Fruit fly (Drosophila melanogaster): Measurements from ENCODE around the gene JMJD6.
A peak's percentile ranks its signal among the peaks of the same experiment; 100 is the strongest.

Gene JMJD6

DNA sequence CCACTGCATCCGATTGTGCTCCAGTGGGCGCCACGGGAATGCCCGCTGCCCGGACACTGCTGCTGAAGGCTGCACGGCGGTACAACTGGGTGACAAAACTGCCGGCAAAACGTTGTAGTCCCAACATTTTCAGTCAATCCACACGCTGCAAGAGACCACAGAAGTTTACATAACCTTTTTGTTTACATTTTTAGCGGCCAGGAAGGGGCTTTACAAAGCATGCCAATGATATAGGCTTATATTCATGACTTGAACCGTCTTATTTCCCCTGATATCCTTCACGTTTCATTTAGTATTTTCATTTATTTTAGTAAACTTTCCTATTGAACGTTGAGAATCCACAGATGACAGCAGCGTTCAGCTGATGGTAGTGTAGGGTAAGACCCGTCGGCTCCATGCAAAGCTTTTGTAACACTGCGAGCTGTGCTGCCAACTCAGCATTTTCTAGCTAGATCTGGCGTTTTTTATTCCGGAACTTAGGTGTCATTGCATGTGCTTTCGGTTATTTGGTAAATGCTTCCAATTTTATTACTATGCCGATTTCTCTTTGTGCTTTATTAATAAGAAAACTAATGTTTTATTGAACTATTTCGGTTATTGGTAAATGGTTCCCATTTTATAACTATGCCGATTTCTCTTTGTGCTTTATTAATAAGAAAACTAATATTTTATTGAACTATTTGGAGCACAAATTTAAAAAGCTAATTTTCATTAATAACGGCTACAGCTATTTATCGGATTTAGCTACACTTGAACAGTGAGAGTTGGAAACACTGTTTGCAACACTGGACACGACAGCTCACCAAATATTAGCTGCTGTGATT lies 48.6 kb upstream of the JMJD6 start, which contains the start of the genes CG13850 and lqfR (continued):
- peak; percentile 28 for TF ChIP-seq MESR4 (GFP tag; optimal IDR thresholded peaks at IDR 0.05)
- TF ChIP-seq CG9727 (GFP tag; optimal IDR thresholded peaks at IDR 0.05), result peak; percentile 77
- no peak for TF ChIP-seq CG4707 (GFP tag; optimal IDR thresholded peaks at IDR 0.05)
- TF ChIP-seq Pdp1 (GFP tag; optimal IDR thresholded peaks at IDR 0.05), result peak; percentile 80 to 90
- TF ChIP-seq CG8924 (tag; optimal IDR thresholded peaks at IDR 0.05), result peak; percentile 63
- peak; percentile 8 for TF ChIP-seq psq (GFP tag; optimal IDR thresholded peaks at IDR 0.05)
- peak; percentile 60 for TF ChIP-seq Bdp1 (GFP tag; optimal IDR thresholded peaks at IDR 0.05)
- peak; percentile 54 for TF ChIP-seq emc (GFP tag; optimal IDR thresholded peaks at IDR 0.05)
- peak; percentile 84 to 88 for TF ChIP-seq dpn (GFP tag; optimal IDR thresholded peaks at IDR 0.05)
- peak; percentile 68 for TF ChIP-seq odd (GFP tag; optimal IDR thresholded peaks at IDR 0.05)
- peak; percentile 17 for TF ChIP-seq corto (GFP tag; optimal IDR thresholded peaks at IDR 0.05)
- 0 out of 2 replicates have a peak, but pooled peaks have one; percentile 18 for TF ChIP-seq Oaz (GFP tag; IDR thresholded peaks at IDR 0.05)
- TF ChIP-seq CG11456 (GFP tag; IDR thresholded peaks at IDR 0.05), result peak; percentile 65
- peak; percentile 89 for TF ChIP-seq CG18476 (GFP tag; optimal IDR thresholded peaks at IDR 0.05)
- no peak for TF ChIP-seq CG7271 (tag; optimal IDR thresholded peaks at IDR 0.05)
- TF ChIP-seq Sox100B (GFP tag; optimal IDR thresholded peaks at IDR 0.05), result peak; percentile 82
- peak; percentile 69 for TF ChIP-seq NFAT (GFP tag; IDR thresholded peaks at IDR 0.05)
- TF ChIP-seq mam (GFP tag; optimal IDR thresholded peaks at IDR 0.05), result peak; percentile 85
- TF ChIP-seq fd3F (GFP tag; optimal IDR thresholded peaks at IDR 0.05), result peak; percentile 38
- TF ChIP-seq Fer2 (tag; optimal IDR thresholded peaks at IDR 0.05), result peak; percentile 22
- no peak for TF ChIP-seq danr (GFP tag; IDR thresholded peaks at IDR 0.05)
- no peak for TF ChIP-seq ash1 (GFP tag; optimal IDR thresholded peaks at IDR 0.05)
- TF ChIP-seq CG11504 (tag; optimal IDR thresholded peaks at IDR 0.05), result no peak
- TF ChIP-seq HLH54F (GFP tag; optimal IDR thresholded peaks at IDR 0.05), result peak; percentile 90
- TF ChIP-seq vvl (GFP tag; IDR thresholded peaks at IDR 0.05), result no peak; the same call in 1 of the 2 replicates
- no peak for TF ChIP-seq mirr (GFP tag; optimal IDR thresholded peaks at IDR 0.05)
- TF ChIP-seq CG8478 (optimal IDR thresholded peaks at IDR 0.05), result no peak
- TF ChIP-seq CG15696 (tag; optimal IDR thresholded peaks at IDR 0.05), result peak; percentile 51
- no peak for TF ChIP-seq CG11695 (GFP tag; IDR thresholded peaks at IDR 0.05)
- TF ChIP-seq seq (GFP tag; IDR thresholded peaks at IDR 0.05), result no peak
- TF ChIP-seq Xbp1 (GFP tag; optimal IDR thresholded peaks at IDR 0.05), result peak; percentile 84
- TF ChIP-seq CG7928 (GFP tag; optimal IDR thresholded peaks at IDR 0.05), result peak; percentile 22
- TF ChIP-seq gem (tag; optimal IDR thresholded peaks at IDR 0.05), result no peak
- TF ChIP-seq caup (GFP tag; optimal IDR thresholded peaks at IDR 0.05; ENCODE audit: severe bottlenecking), result peak; percentile 80
- no peak for TF ChIP-seq amos (GFP tag; IDR thresholded peaks at IDR 0.05; ENCODE audit: partially characterized antibody)
- no peak for TF ChIP-seq CG6791 (GFP tag; IDR thresholded peaks at IDR 0.05; ENCODE audit: partially characterized antibody)
- TF ChIP-seq unc-4 (GFP tag; IDR thresholded peaks at IDR 0.05; ENCODE audit: partially characterized antibody), result no peak
- no peak for TF ChIP-seq CkIIα-i1 (GFP tag; IDR thresholded peaks at IDR 0.05)
- TF ChIP-seq Ada2b (GFP tag; IDR thresholded peaks at IDR 0.05), result no peak; the same call in 1 of the 2 replicates
- TF ChIP-seq CG16813 (GFP tag; IDR thresholded peaks at IDR 0.05; ENCODE audit: partially characterized antibody), result no peak
- no peak; the same call in 2 of the 3 replicates for TF ChIP-seq CG34224 (GFP tag; IDR thresholded peaks at IDR 0.05; ENCODE audit: partially characterized antibody)
- no peak for TF ChIP-seq CG16779 (GFP tag; IDR thresholded peaks at IDR 0.05)
- TF ChIP-seq CG7556 (GFP tag; optimal IDR thresholded peaks at IDR 0.05), result peak; percentile 81
- TF ChIP-seq CG15479 (GFP tag; optimal IDR thresholded peaks at IDR 0.05), result no peak
- peak; percentile 58 for TF ChIP-seq CG1233 (GFP tag; optimal IDR thresholded peaks at IDR 0.05)
- TF ChIP-seq hb (GFP tag; IDR thresholded peaks at IDR 0.05; ENCODE audit: partially characterized antibody), result no peak
- no peak for TF ChIP-seq Spps (tag; optimal IDR thresholded peaks at IDR 0.05)
- TF ChIP-seq Fer3 (tag; optimal IDR thresholded peaks at IDR 0.05), result peak; percentile 64

Measured in whole organism, embryonic.